Worm (Caenorhabditis elegans): Measurements from ENCODE around the gene C41C4.9.

Gene C41C4.9

ce11 chrII:8149930-8150329, 42.5 kb downstream of the C41C4.9 start, which contains the start of gene F10B5.3:
Gene F10B5.3 (minus strand): TSS chrII:8150030.
- TF ChIP-seq mab-5 (tag; optimal IDR thresholded peaks at IDR 0.05) = no peak
- no peak for TF ChIP-seq unc-39 (tag; optimal IDR thresholded peaks at IDR 0.05)
- TF ChIP-seq M03D4.4 (tag; optimal IDR thresholded peaks at IDR 0.05) = no peak
- no peak for TF ChIP-seq ceh-83 (GFP tag; optimal IDR thresholded peaks at IDR 0.05)
- no peak for TF ChIP-seq ces-1 (GFP tag; optimal IDR thresholded peaks at IDR 0.05)
- TF ChIP-seq mls-2 (tag; optimal IDR thresholded peaks at IDR 0.05) = no peak
- no peak for TF ChIP-seq nhr-76 (tag; optimal IDR thresholded peaks at IDR 0.05)
- TF ChIP-seq ztf-11 (tag; optimal IDR thresholded peaks at IDR 0.05) = no peak
- TF ChIP-seq hlh-1 (tag; optimal IDR thresholded peaks at IDR 0.05) = no peak
- no peak for TF ChIP-seq unc-62 (GFP tag; optimal IDR thresholded peaks at IDR 0.05)
- TF ChIP-seq sem-2 (GFP tag; optimal IDR thresholded peaks at IDR 0.05) = no peak
- no peak for TF ChIP-seq elt-1 (tag; optimal IDR thresholded peaks at IDR 0.05; ENCODE audit: borderline replicate concordance, insufficient read depth)
- TF ChIP-seq nhr-28 (tag; optimal IDR thresholded peaks at IDR 0.05) = no peak

ce11 chrII:8152711-8153325, 45.4 kb downstream of the C41C4.9 start:
- TF ChIP-seq ces-1 (GFP tag; optimal IDR thresholded peaks at IDR 0.05) (peak; percentile 88), elt-3 (tag; optimal IDR thresholded peaks at IDR 0.05) (no peak)

ce11 chrII:8156845-8157373, 49.5 kb downstream of the C41C4.9 start, which contains the start of the genes tub-1 and tmem-138:
Gene tub-1 (minus strand): TSS chrII:8156945.
Gene tmem-138 (plus strand): TSS chrII:8157323.
- TF ChIP-seq nhr-76 (tag; optimal IDR thresholded peaks at IDR 0.05) = no peak
- TF ChIP-seq elt-3 (tag; optimal IDR thresholded peaks at IDR 0.05) = no peak
- TF ChIP-seq elt-1 (tag; optimal IDR thresholded peaks at IDR 0.05; ENCODE audit: borderline replicate concordance, insufficient read depth) = no peak
- TF ChIP-seq bed-3 (GFP tag; optimal IDR thresholded peaks at IDR 0.05) = no peak
- no peak for TF ChIP-seq ceh-83 (GFP tag; optimal IDR thresholded peaks at IDR 0.05)
- TF ChIP-seq zip-8 (tag; optimal IDR thresholded peaks at IDR 0.05) = no peak
- no peak for TF ChIP-seq ztf-11 (tag; optimal IDR thresholded peaks at IDR 0.05)
- no peak for TF ChIP-seq blmp-1 (tag; optimal IDR thresholded peaks at IDR 0.05)
- no peak for TF ChIP-seq flh-1 (GFP tag; optimal IDR thresholded peaks at IDR 0.05)
- TF ChIP-seq mep-1 (tag; optimal IDR thresholded peaks at IDR 0.05) = no peak
- TF ChIP-seq lsy-2 (tag; optimal IDR thresholded peaks at IDR 0.05) = no peak
- no peak for TF ChIP-seq nhr-2 (tag; optimal IDR thresholded peaks at IDR 0.05)
- TF ChIP-seq unc-62 (GFP tag; optimal IDR thresholded peaks at IDR 0.05) = no peak
- no peak for TF ChIP-seq mls-2 (tag; optimal IDR thresholded peaks at IDR 0.05)
- no peak for TF ChIP-seq lin-32 (GFP tag; optimal IDR thresholded peaks at IDR 0.05)
- TF ChIP-seq lin-13 (tag; optimal IDR thresholded peaks at IDR 0.05) = no peak
- TF ChIP-seq snpc-4 (tag; optimal IDR thresholded peaks at IDR 0.05) = no peak
- TF ChIP-seq hlh-1 (tag; optimal IDR thresholded peaks at IDR 0.05) = no peak
- TF ChIP-seq nhr-28 (tag; optimal IDR thresholded peaks at IDR 0.05) = no peak
- TF ChIP-seq drap-1 (GFP tag; optimal IDR thresholded peaks at IDR 0.05) = no peak

- no peak for TF ChIP-seq pha-4 (tag; optimal IDR thresholded peaks at IDR 0.05)
- TF ChIP-seq snpc-4 (tag; optimal IDR thresholded peaks at IDR 0.05) = no peak
- TF ChIP-seq flh-1 (GFP tag; optimal IDR thresholded peaks at IDR 0.05) = no peak
- no peak for TF ChIP-seq blmp-1 (tag; optimal IDR thresholded peaks at IDR 0.05)
- no peak for TF ChIP-seq ceh-39 (tag; optimal IDR thresholded peaks at IDR 0.05)
- no peak for TF ChIP-seq elt-1 (tag; optimal IDR thresholded peaks at IDR 0.05; ENCODE audit: borderline replicate concordance, insufficient read depth)
- TF ChIP-seq sptf-1 (tag; optimal IDR thresholded peaks at IDR 0.05) = no peak
- no peak for TF ChIP-seq drap-1 (GFP tag; optimal IDR thresholded peaks at IDR 0.05)
- no peak for TF ChIP-seq nhr-28 (tag; optimal IDR thresholded peaks at IDR 0.05)
- TF ChIP-seq lin-13 (tag; optimal IDR thresholded peaks at IDR 0.05) = peak; percentile 28
- TF ChIP-seq bed-3 (GFP tag; optimal IDR thresholded peaks at IDR 0.05) = no peak
- no peak for TF ChIP-seq nhr-76 (tag; optimal IDR thresholded peaks at IDR 0.05)
- peak; percentile 1 for TF ChIP-seq ces-1 (GFP tag; optimal IDR thresholded peaks at IDR 0.05)
- no peak for TF ChIP-seq M03D4.4 (tag; optimal IDR thresholded peaks at IDR 0.05)
- TF ChIP-seq lsy-2 (tag; optimal IDR thresholded peaks at IDR 0.05) = peak; percentile 87
- no peak for TF ChIP-seq hlh-1 (tag; optimal IDR thresholded peaks at IDR 0.05)
- TF ChIP-seq zip-8 (tag; optimal IDR thresholded peaks at IDR 0.05) = no peak
- peak; percentile 9 for TF ChIP-seq nhr-237 (tag; optimal IDR thresholded peaks at IDR 0.05)
- TF ChIP-seq mep-1 (tag; optimal IDR thresholded peaks at IDR 0.05) = peak; percentile 35
- no peak for TF ChIP-seq tbx-8 (GFP tag; optimal IDR thresholded peaks at IDR 0.05)
- TF ChIP-seq mls-2 (tag; optimal IDR thresholded peaks at IDR 0.05) = no peak
- no peak for TF ChIP-seq nhr-12 (tag; optimal IDR thresholded peaks at IDR 0.05)
Observed at ce11 chrII:8157991-8158390, 50.5 kb downstream of the C41C4.9 start, which contains the start of gene pch-2. Gene pch-2 (plus strand): TSS chrII:8158349.

Data from whole organism, mixed stage, embryonic.